Fruit fly (Drosophila melanogaster) S2 (cell line): Measurements from ENCODE around the gene Cp36.

Experiments used
- CG8478 ChIP-seq: fragments of >200 bp; optimal IDR thresholded peaks from 2 replicates; lab custom pipeline; 2018
- CTCF ChIP-seq, 2 experiments: fragments of >200 bp; optimal IDR thresholded peaks; 2 replicates each; lab custom pipeline; 2018

DNA sequence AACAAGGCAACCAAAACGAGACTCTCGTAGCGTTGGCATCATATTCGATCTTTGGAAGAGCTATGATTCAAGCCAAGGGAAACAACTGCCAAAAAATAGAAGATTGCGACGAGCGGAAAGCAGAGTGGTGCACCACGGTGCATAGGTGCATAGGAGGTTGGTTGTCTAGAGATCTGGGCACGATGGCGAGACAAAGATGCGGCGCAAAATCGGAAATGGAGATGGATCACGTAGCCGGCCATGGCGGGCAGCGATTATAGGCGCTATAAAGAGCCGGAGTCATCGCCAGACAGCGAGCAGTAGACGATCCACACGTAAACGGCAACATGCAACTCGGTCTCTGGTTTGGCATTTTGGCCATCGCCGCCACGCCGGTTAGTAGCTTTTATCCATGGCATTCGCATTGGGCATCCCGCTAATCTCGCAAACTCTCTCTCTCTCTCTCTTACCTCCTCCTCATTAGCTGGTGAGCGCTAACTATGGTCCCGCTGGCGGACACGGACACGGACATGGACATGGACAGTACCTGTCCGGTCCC lies at the start of gene Cp36:
- no peak for TF ChIP-seq CG8478 (lab: Kevin White, UChicago)
- TF ChIP-seq CTCF (optimal IDR thresholded peaks at IDR 0.05; lab: Kevin White, UChicago): no peak
